Fruit fly (Drosophila melanogaster) whole organism, prepupa: ENCODE results near the gene CG31709.

Experiments
- Blimp-1 ChIP-seq: fragments of 200-800 bp; sonication (Bioruptor generic); optimal IDR thresholded peaks from 3 replicates; lab custom pipeline; 2017; ENCODE audit warnings: missing biosample characterization, missing genetic modification characterization, mild to moderate bottlenecking, moderate library complexity, missing genetic modification reagents
- CG10631 ChIP-seq: fragments of 200-800 bp; sonication (Bioruptor generic); optimal IDR thresholded peaks from 2 replicates; lab custom pipeline; 2016; ENCODE audit warnings: missing biosample characterization, missing genetic modification characterization
- CG34406 ChIP-seq: fragments of 200-800 bp; sonication (Bioruptor generic); optimal IDR thresholded peaks from 3 replicates; lab custom pipeline; 2016; ENCODE audit warnings: missing biosample characterization, missing genetic modification characterization
- CG7368 ChIP-seq: fragments of 200-800 bp; sonication (Bioruptor generic); optimal IDR thresholded peaks from 3 replicates; lab custom pipeline; 2016; ENCODE audit warnings: missing biosample characterization, missing genetic modification characterization
- CG8319 ChIP-seq: fragments of 200-800 bp; sonication (Bioruptor generic); optimal IDR thresholded peaks from 3 replicates; lab custom pipeline; 2016; ENCODE audit warnings: missing biosample characterization, missing genetic modification characterization
- Eip75B ChIP-seq: fragments of 200-800 bp; sonication (Bioruptor generic); optimal IDR thresholded peaks from 3 replicates; lab custom pipeline; 2016; ENCODE audit warnings: missing biosample characterization, missing genetic modification characterization
- Ets21C ChIP-seq: fragments of 200-800 bp; sonication (Bioruptor generic); optimal IDR thresholded peaks from 3 replicates; lab custom pipeline; 2016; ENCODE audit warnings: missing biosample characterization, missing genetic modification characterization
- Hr38 ChIP-seq: sonication (Bioruptor generic); optimal IDR thresholded peaks from 2 replicates; lab custom pipeline; 2016; ENCODE audit warnings: missing biosample characterization, missing genetic modification characterization
- Sox102F ChIP-seq: fragments of 200-800 bp; sonication (Bioruptor generic); optimal IDR thresholded peaks from 2 replicates; lab custom pipeline; 2016; ENCODE audit warnings: missing biosample characterization, mild to moderate bottlenecking, missing genetic modification characterization
- topi ChIP-seq: fragments of 200-800 bp; sonication (Bioruptor generic); optimal IDR thresholded peaks from 3 replicates; lab custom pipeline; 2016; ENCODE audit warnings: missing biosample characterization, missing genetic modification characterization

dm6 chr2L:9607997-9608563 is 28.6 kb upstream of the CG31709 start, which contains the start of gene gcm2:
- no peak for TF ChIP-seq CG7368 (GFP tag; lab: Kevin White, UChicago)
- TF ChIP-seq topi (GFP tag; lab: Kevin White, UChicago), result no peak
- no peak for TF ChIP-seq CG34406 (GFP tag; lab: Kevin White, UChicago)
- TF ChIP-seq CG10631 (GFP tag; lab: Kevin White, UChicago), result no peak
- no peak for TF ChIP-seq Ets21C (GFP tag; lab: Kevin White, UChicago)
- TF ChIP-seq Sox102F (GFP tag; lab: Kevin White, UChicago), result no peak
- TF ChIP-seq CG8319 (GFP tag; lab: Kevin White, UChicago), result no peak
- TF ChIP-seq Eip75B (GFP tag; lab: Kevin White, UChicago), result no peak
- TF ChIP-seq Blimp-1 (GFP tag; lab: Kevin White, UChicago), result no peak
- no peak for TF ChIP-seq Hr38
